Worm (Caenorhabditis elegans) whole organism, young adult: ENCODE measurements around the gene Y76B12C.9.

Experiments used
- B0019.2 ChIP-seq: fragments of 200-800 bp; sonication (Bioruptor generic); conservative IDR thresholded peaks from 2 replicates; pipeline ENCODE4 v1.3.6; 2022; ENCODE audit warnings: missing genetic modification reagents, missing genetic modification characterization, missing compliant biosample characterization
- attf-6 ChIP-seq: fragments of 200-800 bp; sonication (Bioruptor generic); IDR thresholded peaks from 2 replicates; pipeline ENCODE4 v1.3.6; 2022; ENCODE audit warnings: missing genetic modification reagents, missing genetic modification characterization, missing compliant biosample characterization
- bed-2 ChIP-seq: fragments of 200-800 bp; sonication (Bioruptor generic); IDR thresholded peaks from 2 replicates; pipeline ENCODE4 v1.3.6; 2022; ENCODE audit warnings: missing genetic modification reagents, missing genetic modification characterization, missing compliant biosample characterization

DNA sequence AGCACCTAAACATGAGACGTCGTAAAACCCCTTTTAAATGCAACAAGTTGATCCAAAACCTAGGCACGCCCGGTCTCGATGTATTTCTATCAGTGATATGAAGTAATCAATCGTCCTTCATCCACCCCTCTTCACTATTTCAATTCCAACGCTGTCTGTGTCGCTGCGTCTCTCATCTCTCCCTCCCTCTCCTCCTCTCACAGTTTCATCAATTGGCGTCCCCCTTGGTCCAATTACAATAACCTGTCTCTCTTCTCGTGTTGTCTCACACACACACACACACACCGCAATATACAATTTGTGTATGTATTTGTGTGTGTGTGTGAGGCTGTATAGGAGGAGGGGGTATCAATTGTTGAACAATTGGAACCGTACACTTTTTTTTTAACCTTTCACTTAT lies 46.3 kb upstream of the Y76B12C.9 start:
- TF ChIP-seq attf-6 (GFP tag; lab: Robert Waterston, UW) (no peak), bed-2 (GFP tag; lab: Robert Waterston, UW) (no peak), B0019.2 (no peak)
